Worm (Caenorhabditis elegans): Measurements from ENCODE around the gene Y47D3A.20.

DNA sequence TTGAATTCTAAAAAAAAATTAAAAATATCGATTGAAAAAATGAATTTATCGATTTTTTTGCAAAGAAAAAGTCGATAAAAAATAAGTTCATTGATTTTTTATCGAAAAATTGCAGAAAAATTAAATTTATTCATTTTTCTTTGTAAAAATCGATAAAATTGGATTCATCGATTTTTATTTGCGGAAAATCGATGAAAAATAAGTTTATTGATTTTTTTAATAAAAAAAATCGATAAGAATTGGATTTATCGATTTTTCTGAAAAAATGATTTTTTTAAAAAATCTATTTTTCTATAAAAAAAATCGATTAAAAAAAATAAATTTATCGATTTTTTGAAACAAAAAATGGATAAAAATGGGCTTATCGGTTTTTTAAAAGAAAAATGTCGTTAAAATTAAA lies 5.1 kb downstream of the Y47D3A.20 start:
- no peak for TF ChIP-seq him-1 (tag; optimal IDR thresholded peaks at IDR 0.05)
- no peak for TF ChIP-seq dao-5 (tag; optimal IDR thresholded peaks at IDR 0.05)
